Worm (Caenorhabditis elegans) whole organism, late embryonic: ENCODE measurements around the gene asp-5.

ENCODE experiments used
- C08G9.2 ChIP-seq: sonication (generic microtip); optimal IDR thresholded peaks from 2 replicates; lab custom pipeline; 2016; ENCODE audit warnings: mild to moderate bottlenecking, missing genetic modification characterization, moderate library complexity, missing compliant biosample characterization
- K09A11.1 ChIP-seq: sonication (generic microtip); optimal IDR thresholded peaks from 2 replicates; lab custom pipeline; 2017; ENCODE audit warnings: antibody characterized with exemption, mild to moderate bottlenecking, missing genetic modification characterization, missing compliant biosample characterization; ENCODE audit not compliant: insufficient read depth
- T23F11.4 ChIP-seq: fragments of 200-800 bp; sonication (Bioruptor generic); optimal IDR thresholded peaks from 2 replicates; lab custom pipeline; 2018; ENCODE audit warnings: mild to moderate bottlenecking, missing genetic modification characterization, missing compliant biosample characterization
- ahr-1 ChIP-seq: sonication (generic microtip); optimal IDR thresholded peaks from 2 replicates; lab custom pipeline; 2016; ENCODE audit warnings: missing genetic modification characterization, missing compliant biosample characterization
- ama-1 ChIP-seq: fragments of 150-350 bp; optimal IDR thresholded peaks from 2 replicates; lab custom pipeline; 2014
- ceh-19 ChIP-seq: fragments of 200-800 bp; sonication (Bioruptor generic); optimal IDR thresholded peaks from 2 replicates; lab custom pipeline; 2018; ENCODE audit warnings: mild to moderate bottlenecking, missing genetic modification characterization, missing compliant biosample characterization
- ceh-34 ChIP-seq: sonication (generic microtip); optimal IDR thresholded peaks from 2 replicates; lab custom pipeline; 2016; ENCODE audit warnings: mild to moderate bottlenecking, missing genetic modification characterization, missing compliant biosample characterization
- ceh-6 ChIP-seq: fragments of 200-800 bp; sonication (Bioruptor generic); optimal IDR thresholded peaks from 2 replicates; lab custom pipeline; 2018; ENCODE audit warnings: mild to moderate bottlenecking, missing genetic modification characterization, missing compliant biosample characterization
- che-1 ChIP-seq: sonication (generic microtip); optimal IDR thresholded peaks from 2 replicates; lab custom pipeline; 2016; ENCODE audit warnings: mild to moderate bottlenecking, missing genetic modification characterization, missing compliant biosample characterization
- dmd-4 ChIP-seq: sonication (generic microtip); optimal IDR thresholded peaks from 2 replicates; lab custom pipeline; 2016; ENCODE audit warnings: borderline replicate concordance, missing genetic modification characterization, missing compliant biosample characterization
- dve-1 ChIP-seq: sonication (generic microtip); optimal IDR thresholded peaks from 2 replicates; lab custom pipeline; 2017; ENCODE audit warnings: antibody characterized with exemption, mild to moderate bottlenecking, missing genetic modification characterization, missing compliant biosample characterization
- elt-2 ChIP-seq: sonication (generic microtip); optimal IDR thresholded peaks from 2 replicates; lab custom pipeline; 2016; ENCODE audit warnings: missing genetic modification reagents, missing genetic modification characterization, missing compliant biosample characterization
- eyg-1 ChIP-seq: sonication (generic microtip); optimal IDR thresholded peaks from 2 replicates; lab custom pipeline; 2016; ENCODE audit warnings: missing genotype, missing genetic modification characterization, missing compliant biosample characterization
- fax-1 ChIP-seq: sonication (generic microtip); optimal IDR thresholded peaks from 2 replicates; lab custom pipeline; 2016; ENCODE audit warnings: missing genotype, missing genetic modification characterization, missing compliant biosample characterization
- fkh-10 ChIP-seq: fragments of 150-350 bp; optimal IDR thresholded peaks from 2 replicates; lab custom pipeline; 2014; ENCODE audit warnings: missing biosample characterization, missing genetic modification reagents, missing genetic modification characterization
- hlh-13 ChIP-seq: fragments of 200-800 bp; sonication (Bioruptor generic); optimal IDR thresholded peaks from 2 replicates; lab custom pipeline; 2018; ENCODE audit warnings: mild to moderate bottlenecking, missing genetic modification characterization, missing compliant biosample characterization
- hlh-15 ChIP-seq: sonication (generic microtip); optimal IDR thresholded peaks from 2 replicates; lab custom pipeline; 2016; ENCODE audit warnings: missing genetic modification characterization, missing compliant biosample characterization
- lin-11 ChIP-seq: fragments of 200-800 bp; sonication (Bioruptor generic); optimal IDR thresholded peaks from 2 replicates; lab custom pipeline; 2018; ENCODE audit warnings: mild to moderate bottlenecking, missing genetic modification characterization, missing compliant biosample characterization
- mec-3 ChIP-seq: sonication (generic microtip); optimal IDR thresholded peaks from 2 replicates; lab custom pipeline; 2016; ENCODE audit warnings: borderline replicate concordance, missing genetic modification characterization, missing compliant biosample characterization
- nfya-1 ChIP-seq: sonication (generic microtip); optimal IDR thresholded peaks from 2 replicates; lab custom pipeline; 2017; ENCODE audit warnings: missing genetic modification characterization, mild to moderate bottlenecking, missing compliant biosample characterization, antibody characterized with exemption, moderate library complexity
- nhr-11 ChIP-seq: fragments of 150-350 bp; optimal IDR thresholded peaks from 2 replicates; lab custom pipeline; 2014; ENCODE audit warnings: missing biosample characterization, missing genetic modification characterization
- nhr-232 ChIP-seq: sonication (generic microtip); optimal IDR thresholded peaks from 2 replicates; lab custom pipeline; 2016; ENCODE audit warnings: missing genetic modification characterization, missing compliant biosample characterization
- odd-2 ChIP-seq: sonication (generic microtip); optimal IDR thresholded peaks from 2 replicates; lab custom pipeline; 2017; ENCODE audit warnings: antibody characterized with exemption, mild to moderate bottlenecking, missing genetic modification characterization, missing compliant biosample characterization
- pag-3 ChIP-seq: sonication (generic microtip); optimal IDR thresholded peaks from 2 replicates; lab custom pipeline; 2016; ENCODE audit warnings: missing compliant biosample characterization, missing genetic modification characterization, borderline replicate concordance
- pat-9 ChIP-seq: fragments of 200-800 bp; sonication (Bioruptor generic); optimal IDR thresholded peaks from 2 replicates; lab custom pipeline; 2018; ENCODE audit warnings: mild to moderate bottlenecking, missing genetic modification characterization, moderate library complexity, missing compliant biosample characterization
- pqm-1 ChIP-seq: sonication (generic microtip); optimal IDR thresholded peaks from 2 replicates; lab custom pipeline; 2016; ENCODE audit warnings: missing genetic modification characterization, missing compliant biosample characterization
- pros-1 ChIP-seq: fragments of 150-350 bp; optimal IDR thresholded peaks from 2 replicates; lab custom pipeline; 2014; ENCODE audit warnings: missing biosample characterization, missing genetic modification reagents, missing genetic modification characterization
- ref-2 ChIP-seq: sonication (generic microtip); optimal IDR thresholded peaks from 2 replicates; lab custom pipeline; 2016; ENCODE audit warnings: missing genetic modification characterization, missing compliant biosample characterization
- rnt-1 ChIP-seq: sonication (generic microtip); optimal IDR thresholded peaks from 2 replicates; lab custom pipeline; 2016; ENCODE audit warnings: missing genetic modification characterization, missing compliant biosample characterization
- sdc-2 ChIP-seq: sonication (generic microtip); optimal IDR thresholded peaks from 2 replicates; lab custom pipeline; 2016; ENCODE audit warnings: missing genotype, missing genetic modification characterization, missing compliant biosample characterization
- sox-2 ChIP-seq: fragments of 200-800 bp; sonication (Bioruptor generic); IDR thresholded peaks from 2 replicates; pipeline ENCODE4 v1.3.6; 2022; ENCODE audit warnings: missing genetic modification reagents, missing genetic modification characterization, missing compliant biosample characterization
- syd-9 ChIP-seq: sonication (generic microtip); optimal IDR thresholded peaks from 2 replicates; lab custom pipeline; 2016; ENCODE audit warnings: mild to moderate bottlenecking, missing genetic modification characterization, moderate library complexity, missing compliant biosample characterization
- ttx-3 ChIP-seq: sonication (generic microtip); optimal IDR thresholded peaks from 2 replicates; lab custom pipeline; 2016; ENCODE audit warnings: missing genetic modification reagents, missing genetic modification characterization, missing compliant biosample characterization
- unc-3 ChIP-seq, 2 experiments: fragments of 200-800 bp in 1 of 2; sonication (Bioruptor generic) in 1 of 2; sonication (generic microtip) in 1 of 2; conservative IDR thresholded peaks in 1 of 2; optimal IDR thresholded peaks in 1 of 2; 2 replicates each; pipeline versions ENCODE4 v1.3.6 to Lab custom; 2016 to 2022; ENCODE audit warnings: missing compliant biosample characterization in 2 of 2, missing genetic modification characterization in 2 of 2, missing genetic modification reagents in 1 of 2
- unc-86 ChIP-seq: sonication (generic microtip); optimal IDR thresholded peaks from 2 replicates; lab custom pipeline; 2016; ENCODE audit warnings: missing genetic modification characterization, missing compliant biosample characterization

The asp-5 gene

DNA sequence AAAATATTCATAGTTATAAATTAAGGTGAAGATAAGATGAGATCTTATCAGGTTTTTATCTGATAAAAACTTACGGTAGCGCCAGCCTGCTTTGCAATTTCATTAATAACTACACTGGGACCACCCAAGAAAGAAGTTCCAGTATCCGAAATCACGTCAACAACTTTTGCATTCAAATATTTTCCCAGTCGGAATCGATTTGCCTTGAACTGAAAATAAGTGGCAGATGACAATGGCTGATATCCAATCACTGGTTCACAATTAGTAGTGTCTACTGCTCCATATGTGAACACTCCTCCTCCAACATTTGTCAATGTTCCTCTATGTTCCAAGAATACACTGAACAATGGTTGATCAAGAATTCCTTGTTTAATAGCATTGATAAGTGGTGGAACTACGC is 6.0 kb upstream of the asp-5 start, which contains the start of gene F21F8.5:
Gene F21F8.5 (minus strand): TSS at position 101 of the 400 bp plus-strand sequence.
- TF ChIP-seq nfya-1 (no peak), pat-9 (tag; lab: Kevin White, UChicago) (no peak), ama-1 (lab: Kevin White, UChicago) (no peak), unc-3 (GFP tag; conservative IDR thresholded peaks at IDR 0.05; lab: Robert Waterston, UW) (no peak), unc-3 (tag; optimal IDR thresholded peaks at IDR 0.05; lab: Kevin White, UChicago) (no peak), T23F11.4 (GFP tag; lab: Kevin White, UChicago) (no peak), unc-86 (tag; lab: Kevin White, UChicago) (no peak), ceh-34 (tag; lab: Kevin White, UChicago) (no peak), nhr-232 (tag; lab: Kevin White, UChicago) (no peak), odd-2 (tag; lab: Kevin White, UChicago) (no peak), hlh-15 (tag; lab: Kevin White, UChicago) (no peak), fax-1 (no peak)

DNA sequence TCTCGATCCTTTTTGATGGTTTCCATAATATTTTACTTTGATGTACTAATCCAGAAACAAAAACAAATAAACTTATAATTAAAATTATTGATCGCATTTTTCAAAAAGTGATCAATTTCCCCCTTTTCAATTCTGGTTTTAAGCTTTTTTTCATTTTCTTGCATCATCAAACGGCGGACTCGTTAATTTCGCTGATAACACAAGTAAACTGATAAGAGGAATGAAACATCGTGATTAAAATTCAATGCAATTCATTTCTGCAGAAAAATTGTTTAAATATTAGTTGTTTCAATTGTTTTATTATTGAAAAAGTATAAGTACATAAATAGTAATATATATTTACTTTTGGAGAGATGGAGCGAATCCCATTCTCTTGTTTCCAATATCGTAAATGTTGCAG is 4.9 kb upstream of the asp-5 start:
- TF ChIP-seq pag-3: no peak
- TF ChIP-seq elt-2: peak; percentile 77
- TF ChIP-seq pros-1: no peak

DNA sequence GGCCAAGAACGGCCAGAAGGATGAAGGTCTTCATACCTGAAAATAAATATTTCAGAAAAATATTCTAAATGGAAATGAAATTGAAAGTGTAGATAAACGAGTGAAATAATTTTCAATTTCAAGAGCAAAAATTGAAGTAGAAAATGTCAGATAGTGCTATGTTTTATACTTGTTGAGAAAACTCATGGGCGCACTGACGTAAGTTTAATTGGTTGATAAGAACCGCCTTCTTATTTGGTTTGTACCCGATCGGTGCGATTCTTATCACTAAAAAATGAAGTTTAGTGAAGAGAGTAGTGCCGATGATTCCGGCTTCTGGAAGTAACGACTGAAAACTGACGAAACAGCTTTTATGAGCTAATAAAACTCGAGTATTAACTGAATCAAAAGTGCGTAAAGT is 3.3 kb upstream of the asp-5 start, which contains the start of the genes asp-6 and asp-12:
Gene asp-6 (minus strand): TSS at position 36 of the 400 bp plus-strand sequence.
Gene asp-12 (plus strand): TSS at position 309 of the 400 bp plus-strand sequence.
- peak; percentile 46 for TF ChIP-seq elt-2
- TF ChIP-seq dve-1: no peak
- TF ChIP-seq nhr-11 (tag; lab: Kevin White, UChicago): no peak
- no peak for TF ChIP-seq syd-9 (tag; lab: Kevin White, UChicago)
- TF ChIP-seq sdc-2 (tag; lab: Kevin White, UChicago): no peak
- TF ChIP-seq mec-3 (tag; lab: Kevin White, UChicago): no peak
- no peak for TF ChIP-seq eyg-1 (tag; lab: Kevin White, UChicago)
- no peak for TF ChIP-seq C08G9.2 (tag; lab: Kevin White, UChicago)
- no peak for TF ChIP-seq sox-2
- TF ChIP-seq rnt-1 (tag; lab: Kevin White, UChicago): no peak
- no peak for TF ChIP-seq che-1
- TF ChIP-seq pqm-1 (tag; lab: Kevin White, UChicago): peak; percentile 2
- TF ChIP-seq, all 69 proteins: peak for 2

DNA sequence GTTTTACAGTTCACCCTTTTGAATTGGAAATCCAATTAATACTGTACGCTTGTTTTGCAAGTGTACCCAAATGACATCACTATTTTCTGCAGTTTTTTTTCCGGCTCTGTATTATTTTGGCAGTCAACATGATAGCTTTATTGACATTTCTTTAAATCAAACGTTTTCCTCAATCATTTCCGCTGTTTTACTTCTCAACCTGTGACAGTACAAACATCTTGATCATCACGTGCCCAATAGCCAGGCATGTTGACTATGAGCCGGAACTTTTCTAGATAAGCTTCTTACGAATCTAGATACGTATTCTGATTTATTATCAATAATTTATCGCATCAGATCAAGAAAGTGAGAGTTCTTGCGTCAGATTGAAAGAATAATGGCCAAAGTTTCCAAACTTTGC is 2.3 kb upstream of the asp-5 start:
- TF ChIP-seq ceh-6 (GFP tag; lab: Kevin White, UChicago): no peak
- TF ChIP-seq ceh-19: no peak
- TF ChIP-seq ahr-1 (tag; lab: Kevin White, UChicago): no peak

DNA sequence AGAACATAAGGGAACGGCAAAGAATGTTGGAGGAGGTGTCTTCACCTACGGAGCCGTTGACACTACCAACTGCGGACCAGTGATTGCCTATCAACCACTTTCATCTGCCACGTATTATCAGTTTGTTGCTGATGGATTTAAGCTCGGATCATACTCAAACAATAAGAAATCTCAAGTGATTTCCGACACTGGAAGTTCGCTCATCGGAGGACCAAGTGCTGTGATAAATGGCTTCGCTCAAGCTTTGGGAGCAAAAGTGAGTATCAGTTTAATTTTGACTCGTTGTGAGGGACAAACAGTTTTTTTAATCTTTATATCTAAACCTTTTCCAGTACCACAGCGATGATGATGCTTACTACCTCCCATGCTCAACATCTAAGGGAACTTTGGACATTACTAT is 790 bp upstream of the asp-5 start:
- no peak for TF ChIP-seq lin-11 (tag; lab: Kevin White, UChicago)
- TF ChIP-seq ceh-34 (tag; lab: Kevin White, UChicago): no peak
- TF ChIP-seq, all 69 proteins: peak for 0

DNA sequence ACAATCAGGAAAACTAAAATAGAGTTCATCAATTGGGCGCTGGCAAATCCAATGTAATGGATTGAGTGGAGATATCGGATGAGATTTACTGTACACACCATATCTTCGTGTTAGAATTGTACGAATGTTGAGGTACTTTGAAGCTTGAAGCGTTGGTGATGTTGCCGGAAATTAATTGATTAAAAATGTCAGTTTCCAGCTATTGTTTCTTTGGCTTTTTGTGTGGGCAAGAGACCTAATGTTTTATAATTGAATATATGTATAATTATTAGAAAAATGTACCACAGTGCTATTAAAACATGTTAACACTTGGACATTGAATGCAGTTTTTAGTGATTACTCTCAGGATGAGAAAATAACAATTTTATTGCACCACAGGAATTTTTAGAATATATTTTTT is 6.6 kb downstream of the asp-5 start, which contains the start of gene str-136:
Gene str-136 (minus strand): TSS at position 101 of the 400 bp plus-strand sequence.
- TF ChIP-seq ref-2 (tag; lab: Kevin White, UChicago) (no peak), hlh-13 (GFP tag; lab: Kevin White, UChicago) (no peak), ttx-3 (tag; lab: Kevin White, UChicago) (no peak), fkh-10 (GFP tag; lab: Kevin White, UChicago) (no peak), K09A11.1 (tag; lab: Kevin White, UChicago) (no peak), dmd-4 (tag; lab: Kevin White, UChicago) (no peak)
